Fruit fly (Drosophila melanogaster): ENCODE results near the gene Qsox4.

- TF ChIP-seq h (optimal IDR thresholded peaks at IDR 0.05), result no peak
- TF ChIP-seq psq (optimal IDR thresholded peaks at IDR 0.05), result no peak
- no peak for TF ChIP-seq Sin3A (optimal IDR thresholded peaks at IDR 0.05)
- TF ChIP-seq insv (optimal IDR thresholded peaks at IDR 0.05), result no peak
Measured at dm6 chr3R:23673084-23673483, 29.5 kb upstream of the Qsox4 start.

All from Kc167 (cell line).